Worm (Caenorhabditis elegans) whole organism, L1 larva: ENCODE results near the gene chat-1.

Experiments used
- ceh-82 ChIP-seq, 3 experiments: fragments of 150-350 bp in 1 of 3; sonication (generic microtip) in 2 of 3; optimal IDR thresholded peaks; 2 replicates each; lab custom pipeline; 2014 to 2017; ENCODE audit warnings: missing biosample characterization in 3 of 3, missing genetic modification characterization in 3 of 3
- nhr-12 ChIP-seq: sonication (generic microtip); optimal IDR thresholded peaks from 2 replicates; lab custom pipeline; 2017; ENCODE audit warnings: missing biosample characterization, missing genetic modification characterization
- nhr-77 ChIP-seq: fragments of 150-350 bp; optimal IDR thresholded peaks from 2 replicates; lab custom pipeline; 2014; ENCODE audit warnings: missing biosample characterization, missing genetic modification characterization
- pax-3 ChIP-seq: fragments of 200-800 bp; sonication (Bioruptor generic); optimal IDR thresholded peaks from 2 replicates; lab custom pipeline; 2018; ENCODE audit warnings: mild to moderate bottlenecking, missing genetic modification characterization, moderate library complexity, missing compliant biosample characterization

ce11 chrIV:4449439-4449838 is 2.3 kb downstream of the chat-1 start, which contains the start of gene R08C7.12:
- TF ChIP-seq pax-3 (tag; lab: Kevin White, UChicago), result no peak
- no peak for TF ChIP-seq nhr-12 (tag; lab: Kevin White, UChicago)
- TF ChIP-seq nhr-77 (tag; lab: Kevin White, UChicago), result no peak
- no peak for TF ChIP-seq ceh-82 (tag; optimal IDR thresholded peaks at IDR 0.05; lab: Kevin White, UChicago)
